Worm (Caenorhabditis elegans): ENCODE results near the gene R52.5.
A peak's percentile ranks its signal among the peaks of the same experiment; 100 is the strongest.
"Not testable (repeated sequence)": the region's sequence is repeated elsewhere in the genome, so short reads cannot be mapped to it uniquely, and the experiment has no call there.

R52.5 gene

DNA sequence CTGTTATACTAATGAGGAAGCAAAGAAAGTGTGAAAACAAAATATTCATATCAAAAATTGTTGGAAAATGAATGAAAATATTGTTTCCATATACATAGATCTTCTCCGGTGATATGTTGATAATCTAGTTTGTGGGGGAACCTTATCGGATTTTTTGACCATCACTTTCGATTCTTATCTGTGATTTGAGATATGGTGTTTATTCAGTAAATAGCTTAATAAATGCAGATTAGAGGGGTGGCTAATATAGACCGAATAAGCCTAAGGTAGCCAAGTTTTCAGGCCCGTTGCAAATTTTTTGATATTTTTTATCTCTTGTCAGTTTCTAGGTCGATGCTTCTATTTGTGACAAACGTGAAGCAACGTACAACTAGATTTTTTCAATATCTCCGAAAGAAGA lies 38.4 kb downstream of the R52.5 start, which contains the start of gene F07E5.7:
Gene F07E5.7, minus strand, starts transcription at position 101 of the 400 bp plus-strand sequence.
- TF ChIP-seq peb-1 (tag; optimal IDR thresholded peaks at IDR 0.05) = no peak
- TF ChIP-seq C34F6.9 (tag; optimal IDR thresholded peaks at IDR 0.05) = no peak
- no peak for TF ChIP-seq ZK546.5 (tag; optimal IDR thresholded peaks at IDR 0.05)
- no peak for TF ChIP-seq nhr-12 (tag; optimal IDR thresholded peaks at IDR 0.05)
- no peak for TF ChIP-seq nhr-10 (tag; optimal IDR thresholded peaks at IDR 0.05)
- no peak for TF ChIP-seq lin-39 (tag; optimal IDR thresholded peaks at IDR 0.05)
- TF ChIP-seq nhr-6 (tag; optimal IDR thresholded peaks at IDR 0.05) = no peak
- TF ChIP-seq ceh-16 (tag; optimal IDR thresholded peaks at IDR 0.05) = no peak
- TF ChIP-seq lsy-2 (tag; optimal IDR thresholded peaks at IDR 0.05) = no peak
- no peak for TF ChIP-seq zag-1 (tag; optimal IDR thresholded peaks at IDR 0.05)
- no peak for TF ChIP-seq nhr-237 (tag; optimal IDR thresholded peaks at IDR 0.05)
- no peak for TF ChIP-seq ceh-82 (tag; optimal IDR thresholded peaks at IDR 0.05)
- TF ChIP-seq ztf-11 (tag; optimal IDR thresholded peaks at IDR 0.05) = no peak
- no peak for TF ChIP-seq sma-3 (GFP tag; optimal IDR thresholded peaks at IDR 0.05)

DNA sequence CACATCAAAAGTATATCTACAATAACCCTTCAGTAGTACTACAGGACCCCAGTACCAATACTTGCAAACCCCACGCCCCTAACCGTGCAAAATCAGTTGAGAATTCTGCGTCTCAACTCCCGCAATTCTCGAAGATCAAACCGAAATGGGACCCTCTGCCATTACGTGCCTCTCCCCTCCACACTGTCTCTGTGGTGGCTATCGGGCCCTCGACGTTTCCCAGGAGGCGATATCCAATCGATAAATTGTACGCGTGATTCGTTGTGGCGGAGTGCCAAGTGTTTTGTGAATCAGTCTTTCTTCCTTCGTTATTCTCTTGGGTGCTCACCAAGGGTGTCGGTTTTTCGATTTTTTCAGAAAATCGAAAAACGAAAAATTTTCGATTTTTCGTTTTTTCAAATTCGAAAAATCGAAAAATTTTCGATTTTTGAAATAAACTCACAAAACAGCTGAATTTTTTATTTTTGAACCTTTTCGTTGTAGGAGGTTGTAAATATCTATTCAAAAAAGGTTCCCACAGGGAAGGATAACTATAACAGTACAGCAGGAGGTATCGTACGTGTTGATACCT lies 42.3 kb downstream of the R52.5 start, which contains the start of gene F07E5.12:
Gene F07E5.12, plus strand, starts transcription at position 521 of the 571 bp plus-strand sequence.
- not testable (repeated sequence) for TF ChIP-seq lin-13 (GFP tag; optimal IDR thresholded peaks at IDR 0.05); ceh-82 (tag; optimal IDR thresholded peaks at IDR 0.05); gmeb-1 (tag; optimal IDR thresholded peaks at IDR 0.05)

DNA sequence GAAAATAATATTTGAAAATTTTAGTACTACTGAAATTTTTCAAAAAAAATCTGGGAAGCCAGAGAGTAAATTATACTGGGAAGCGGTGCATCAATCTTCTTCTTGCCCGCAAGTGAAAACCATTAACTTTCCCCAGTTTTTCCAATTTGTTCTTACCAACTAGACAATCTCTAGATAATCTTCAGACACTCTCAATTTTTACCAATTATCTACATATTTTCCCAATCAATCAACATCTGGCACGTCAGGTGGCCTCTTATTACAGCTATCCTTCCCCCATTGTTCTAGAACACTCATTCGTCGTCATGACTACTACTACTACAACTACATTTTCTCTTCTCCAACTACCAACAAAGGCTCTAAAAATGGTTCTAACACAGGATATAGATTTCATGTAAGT lies 45.3 kb downstream of the R52.5 start, which contains the start of gene fbxb-6:
Gene fbxb-6, plus strand, starts transcription at position 301 of the 400 bp plus-strand sequence.
- TF ChIP-seq nhr-237 (tag; optimal IDR thresholded peaks at IDR 0.05) (no peak), lin-39 (tag; optimal IDR thresholded peaks at IDR 0.05) (no peak), sma-3 (GFP tag; optimal IDR thresholded peaks at IDR 0.05) (no peak), nhr-11 (tag; optimal IDR thresholded peaks at IDR 0.05) (no peak), elt-1 (tag; optimal IDR thresholded peaks at IDR 0.05) (no peak), ama-1 (optimal IDR thresholded peaks at IDR 0.05) (no peak), lsy-2 (tag; optimal IDR thresholded peaks at IDR 0.05) (no peak), nhr-12 (tag; optimal IDR thresholded peaks at IDR 0.05) (no peak), fos-1 (tag; optimal IDR thresholded peaks at IDR 0.05) (no peak), zag-1 (tag; optimal IDR thresholded peaks at IDR 0.05) (no peak), mbf-1 (tag; optimal IDR thresholded peaks at IDR 0.05) (no peak), F13H6.1 (tag; optimal IDR thresholded peaks at IDR 0.05) (no peak), gmeb-1 (tag; optimal IDR thresholded peaks at IDR 0.05) (no peak), ceh-82 (tag; optimal IDR thresholded peaks at IDR 0.05) (no peak), lin-13 (GFP tag; optimal IDR thresholded peaks at IDR 0.05) (no peak), ceh-16 (tag; optimal IDR thresholded peaks at IDR 0.05) (no peak), alr-1 (tag; optimal IDR thresholded peaks at IDR 0.05) (no peak), C34F6.9 (tag; optimal IDR thresholded peaks at IDR 0.05) (no peak)

DNA sequence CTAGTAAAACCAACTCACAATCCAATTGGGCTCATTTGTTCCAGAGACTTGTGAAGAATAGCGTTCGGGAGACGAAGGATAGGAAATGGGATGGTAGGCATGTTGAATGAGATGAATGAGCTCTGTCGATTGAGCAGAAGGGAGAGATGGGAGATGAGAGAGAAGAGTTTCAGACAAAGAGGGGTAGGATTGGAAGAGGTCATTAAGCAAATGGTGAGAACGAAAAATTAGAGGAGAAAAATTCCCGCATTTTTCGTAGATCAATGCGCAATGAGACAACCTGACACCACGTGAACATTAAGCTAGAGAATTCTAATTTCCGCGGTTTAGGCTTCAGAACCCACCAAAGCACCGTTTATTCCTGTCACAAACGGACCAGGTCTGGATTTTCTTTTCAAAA lies 45.9 kb downstream of the R52.5 start, which contains the start of gene F07E5.13:
Gene F07E5.13, minus strand, starts transcription at position 101 of the 400 bp plus-strand sequence.
- no peak for TF ChIP-seq blmp-1 (tag; optimal IDR thresholded peaks at IDR 0.05; ENCODE audit: insufficient read depth)
- no peak for TF ChIP-seq nhr-11 (tag; optimal IDR thresholded peaks at IDR 0.05)
- TF ChIP-seq unc-55 (GFP tag; optimal IDR thresholded peaks at IDR 0.05) = no peak
- no peak for TF ChIP-seq sma-9 (GFP tag; optimal IDR thresholded peaks at IDR 0.05)
- TF ChIP-seq sma-9 (tag; optimal IDR thresholded peaks at IDR 0.05) = no peak
- TF ChIP-seq lsy-2 (tag; optimal IDR thresholded peaks at IDR 0.05) = no peak
- no peak for TF ChIP-seq egl-27 (tag; optimal IDR thresholded peaks at IDR 0.05)
- TF ChIP-seq C34F6.9 (tag; optimal IDR thresholded peaks at IDR 0.05) = no peak
- no peak for TF ChIP-seq skn-1 (tag; optimal IDR thresholded peaks at IDR 0.05)
- no peak for TF ChIP-seq mdl-1 (tag; optimal IDR thresholded peaks at IDR 0.05)
- TF ChIP-seq nhr-77 (tag; optimal IDR thresholded peaks at IDR 0.05) = no peak
- no peak for TF ChIP-seq mbf-1 (tag; optimal IDR thresholded peaks at IDR 0.05)
- TF ChIP-seq elt-3 (tag; optimal IDR thresholded peaks at IDR 0.05) = no peak
- no peak for TF ChIP-seq gmeb-1 (tag; optimal IDR thresholded peaks at IDR 0.05)
- TF ChIP-seq ama-1 (optimal IDR thresholded peaks at IDR 0.05) = no peak
- TF ChIP-seq peb-1 (tag; optimal IDR thresholded peaks at IDR 0.05) = no peak
- TF ChIP-seq alr-1 (tag; optimal IDR thresholded peaks at IDR 0.05) = no peak

DNA sequence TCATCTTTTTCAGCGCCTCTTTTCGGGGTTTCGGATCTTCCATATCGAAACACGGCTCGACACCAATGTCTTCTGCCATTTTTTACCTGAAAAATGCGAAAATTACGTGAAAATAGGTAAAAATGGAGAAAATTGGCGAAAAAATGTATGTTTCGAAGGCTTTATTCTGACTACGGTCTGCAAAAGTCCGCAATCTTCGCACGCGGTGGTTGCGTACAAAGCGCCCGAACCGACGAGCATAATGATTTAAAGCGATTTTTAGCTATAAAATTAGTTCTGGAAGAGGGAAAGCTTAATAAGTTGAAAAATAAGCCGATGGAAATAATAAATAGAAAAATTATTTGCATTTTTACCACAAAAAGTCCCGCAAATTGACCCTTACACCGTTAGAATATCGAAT lies 50.9 kb downstream of the R52.5 start, which contains the start of gene F07E5.5:
Gene F07E5.5, minus strand, starts transcription at position 86 of the 400 bp plus-strand sequence.
- TF ChIP-seq nhr-237 (tag; optimal IDR thresholded peaks at IDR 0.05) (no peak), ztf-4 (tag; optimal IDR thresholded peaks at IDR 0.05) (no peak), R02D3.7 (tag; optimal IDR thresholded peaks at IDR 0.05) (no peak), lsy-2 (tag; optimal IDR thresholded peaks at IDR 0.05) (peak; percentile 91 to 97), elt-1 (tag; optimal IDR thresholded peaks at IDR 0.05) (no peak), ZK546.5 (tag; optimal IDR thresholded peaks at IDR 0.05) (no peak), peb-1 (tag; optimal IDR thresholded peaks at IDR 0.05) (no peak), mbf-1 (tag; optimal IDR thresholded peaks at IDR 0.05) (no peak), unc-39 (tag; optimal IDR thresholded peaks at IDR 0.05) (no peak), ceh-82 (tag; optimal IDR thresholded peaks at IDR 0.05) (no peak), snpc-4 (tag; optimal IDR thresholded peaks at IDR 0.05) (no peak), nhr-10 (tag; optimal IDR thresholded peaks at IDR 0.05) (no peak), nhr-129 (tag; optimal IDR thresholded peaks at IDR 0.05) (peak; percentile 12), alr-1 (tag; optimal IDR thresholded peaks at IDR 0.05) (no peak), lin-11 (tag; optimal IDR thresholded peaks at IDR 0.05) (peak; percentile 30), blmp-1 (tag; optimal IDR thresholded peaks at IDR 0.05; ENCODE audit: insufficient read depth) (no peak), elt-3 (tag; optimal IDR thresholded peaks at IDR 0.05) (no peak), ztf-1 (GFP tag; conservative IDR thresholded peaks at IDR 0.05) (no peak), ceh-16 (tag; optimal IDR thresholded peaks at IDR 0.05) (no peak), sem-4 (tag; optimal IDR thresholded peaks at IDR 0.05) (no peak), skn-1 (tag; optimal IDR thresholded peaks at IDR 0.05) (no peak), unc-55 (GFP tag; optimal IDR thresholded peaks at IDR 0.05) (peak; percentile 68), gmeb-1 (tag; optimal IDR thresholded peaks at IDR 0.05) (peak; percentile 56), crh-2 (tag; optimal IDR thresholded peaks at IDR 0.05) (peak; percentile 5), nhr-12 (tag; optimal IDR thresholded peaks at IDR 0.05) (no peak), sma-3 (GFP tag; optimal IDR thresholded peaks at IDR 0.05) (peak; percentile 37), mdl-1 (tag; optimal IDR thresholded peaks at IDR 0.05) (no peak)

Data from whole organism, L2 larva.